Worm (Caenorhabditis elegans) whole organism, L4/young adult: Measurements from ENCODE around the gene let-767.

Source experiments
- dao-5 ChIP-seq: sonication (generic microtip); optimal IDR thresholded peaks from 2 replicates; lab custom pipeline; 2016; ENCODE audit warnings: missing genotype, missing genetic modification characterization, moderate library complexity, missing compliant biosample characterization
- him-1 ChIP-seq: sonication (generic microtip); optimal IDR thresholded peaks from 2 replicates; lab custom pipeline; 2016; ENCODE audit warnings: missing genotype, missing genetic modification reagents, missing genetic modification characterization, missing compliant biosample characterization

DNA sequence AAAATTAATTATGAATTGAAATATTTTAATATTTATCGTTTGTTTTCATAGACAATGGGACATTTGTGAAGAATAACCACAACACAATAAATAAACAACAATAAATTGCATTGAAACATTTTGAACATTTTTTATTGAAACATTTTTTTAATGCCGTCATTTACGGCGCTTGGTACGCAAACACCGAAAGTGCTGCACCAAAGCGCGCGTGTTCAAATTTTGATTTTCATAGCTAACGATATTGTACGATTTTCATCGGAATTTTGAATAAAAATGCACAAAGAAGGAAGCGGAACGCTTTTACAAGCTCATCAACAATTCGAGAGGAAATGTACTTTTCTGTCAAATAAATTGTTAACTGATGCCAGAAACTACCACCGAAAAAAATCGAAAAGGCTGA lies 36.0 kb downstream of the let-767 start:
- TF ChIP-seq him-1 (tag; lab: Kevin White, UChicago) (no peak), dao-5 (no peak)
